Fruit fly (Drosophila melanogaster): ENCODE measurements around the gene Neb-cGP.

Neb-cGP gene

dm6 chrX:10463056-10463710 lies 2.6 kb downstream of the Neb-cGP start (continued):
- peak; percentile 25; the same call in 1 of the 2 replicates for TF ChIP-seq ato (GFP tag; IDR thresholded peaks at IDR 0.05; ENCODE audit: partially characterized antibody)
- TF ChIP-seq ash1 (GFP tag; optimal IDR thresholded peaks at IDR 0.05), result no peak
- no peak for TF ChIP-seq grau (tag; optimal IDR thresholded peaks at IDR 0.05)
- no peak for TF ChIP-seq CG8944 (GFP tag; optimal IDR thresholded peaks at IDR 0.05)
- TF ChIP-seq phol (tag; optimal IDR thresholded peaks at IDR 0.05), result peak; percentile 50
- TF ChIP-seq CG9932 (GFP tag; IDR thresholded peaks at IDR 0.05), result 0 out of 2 replicates have a peak, but pooled peaks have one; percentile 6
- TF ChIP-seq unpg (GFP tag; optimal IDR thresholded peaks at IDR 0.05), result no peak
- peak; percentile 98 for TF ChIP-seq E2f2 (GFP tag; IDR thresholded peaks at IDR 0.05)
- TF ChIP-seq CG10274 (GFP tag; optimal IDR thresholded peaks at IDR 0.05), result no peak
- TF ChIP-seq nerfin-1 (tag; optimal IDR thresholded peaks at IDR 0.05), result no peak
- no peak for TF ChIP-seq CG9609 (GFP tag; optimal IDR thresholded peaks at IDR 0.05)
- no peak for TF ChIP-seq CG10462 (GFP tag; optimal IDR thresholded peaks at IDR 0.05)
- no peak for TF ChIP-seq Lpt (GFP tag; optimal IDR thresholded peaks at IDR 0.05)
- peak; percentile 3 for TF ChIP-seq CG15479 (GFP tag; optimal IDR thresholded peaks at IDR 0.05)
- TF ChIP-seq kah (GFP tag; optimal IDR thresholded peaks at IDR 0.05), result no peak
- TF ChIP-seq fu2 (GFP tag; optimal IDR thresholded peaks at IDR 0.05), result no peak
- TF ChIP-seq prd (optimal IDR thresholded peaks at IDR 0.05), result no peak
- TF ChIP-seq prd (GFP tag; IDR thresholded peaks at IDR 0.05), result no peak
- TF ChIP-seq Opbp (GFP tag; IDR thresholded peaks at IDR 0.05; ENCODE audit: partially characterized antibody), result peak; percentile 71; the same call in 2 of the 3 replicates
- TF ChIP-seq CG15696 (tag; optimal IDR thresholded peaks at IDR 0.05), result no peak
- TF ChIP-seq Bteb2 (GFP tag; optimal IDR thresholded peaks at IDR 0.05), result no peak
- TF ChIP-seq CG4854 (GFP tag; optimal IDR thresholded peaks at IDR 0.05), result no peak
- TF ChIP-seq esg (GFP tag; conservative IDR thresholded peaks at IDR 0.05), result no peak
- no peak for TF ChIP-seq CG3065 (GFP tag; optimal IDR thresholded peaks at IDR 0.05)
- peak; percentile 29 for TF ChIP-seq Nf-YC (tag; optimal IDR thresholded peaks at IDR 0.05)
- TF ChIP-seq Rfx (GFP tag; IDR thresholded peaks at IDR 0.05), result 0 out of 2 replicates have a peak, but pooled peaks have one; percentile 21
- peak; percentile 68; the same call in 1 of the 2 replicates for TF ChIP-seq Bgb (GFP tag; IDR thresholded peaks at IDR 0.05; ENCODE audit: partially characterized antibody)
- TF ChIP-seq CG16779 (GFP tag; IDR thresholded peaks at IDR 0.05), result no peak
- peak; percentile 12 for TF ChIP-seq Side (GFP tag; optimal IDR thresholded peaks at IDR 0.05)
- peak; percentile 55 for TF ChIP-seq CG12659 (GFP tag; optimal IDR thresholded peaks at IDR 0.05)
- no peak for TF ChIP-seq MTF-1 (GFP tag; optimal IDR thresholded peaks at IDR 0.05; ENCODE audit: borderline replicate concordance)
- TF ChIP-seq Spps (tag; optimal IDR thresholded peaks at IDR 0.05), result no peak
- no peak for TF ChIP-seq CG3281 (GFP tag; optimal IDR thresholded peaks at IDR 0.05)
- TF ChIP-seq klu (GFP tag; IDR thresholded peaks at IDR 0.05), result no peak
- TF ChIP-seq CG14860 (GFP tag; IDR thresholded peaks at IDR 0.05; ENCODE audit: partially characterized antibody), result 0 out of 3 replicates have a peak, but pooled peaks have one; percentile 41
- TF ChIP-seq al (GFP tag; IDR thresholded peaks at IDR 0.05), result no peak
- no peak for TF ChIP-seq CG14050 (GFP tag; IDR thresholded peaks at IDR 0.05)
- TF ChIP-seq D19A (tag; optimal IDR thresholded peaks at IDR 0.05), result no peak
- no peak for TF ChIP-seq ftz-f1 (GFP tag; optimal IDR thresholded peaks at IDR 0.05)
- no peak for TF ChIP-seq sim (GFP tag; IDR thresholded peaks at IDR 0.05)
- no peak for TF ChIP-seq fru (optimal IDR thresholded peaks at IDR 0.05)
- 0 out of 2 replicates have a peak, but pooled peaks have one; percentile 44 for TF ChIP-seq CG32532 (GFP tag; IDR thresholded peaks at IDR 0.05)
- TF ChIP-seq Lhr (GFP tag; optimal IDR thresholded peaks at IDR 0.05), result peak; percentile 28
- TF ChIP-seq CG6654 (GFP tag; optimal IDR thresholded peaks at IDR 0.05), result no peak
- TF ChIP-seq Rx (GFP tag; IDR thresholded peaks at IDR 0.05), result no peak
- no peak for TF ChIP-seq CG34422 (GFP tag; IDR thresholded peaks at IDR 0.05)
- TF ChIP-seq ro (GFP tag; IDR thresholded peaks at IDR 0.05), result no peak
- no peak for TF ChIP-seq CG10543 (GFP tag; optimal IDR thresholded peaks at IDR 0.05)
- no peak for TF ChIP-seq CG17912 (GFP tag; optimal IDR thresholded peaks at IDR 0.05)
- no peak for TF ChIP-seq CkIIα-i1 (GFP tag; IDR thresholded peaks at IDR 0.05)
